Fruit fly (Drosophila melanogaster): ENCODE measurements around the gene Ak3.

DNA sequence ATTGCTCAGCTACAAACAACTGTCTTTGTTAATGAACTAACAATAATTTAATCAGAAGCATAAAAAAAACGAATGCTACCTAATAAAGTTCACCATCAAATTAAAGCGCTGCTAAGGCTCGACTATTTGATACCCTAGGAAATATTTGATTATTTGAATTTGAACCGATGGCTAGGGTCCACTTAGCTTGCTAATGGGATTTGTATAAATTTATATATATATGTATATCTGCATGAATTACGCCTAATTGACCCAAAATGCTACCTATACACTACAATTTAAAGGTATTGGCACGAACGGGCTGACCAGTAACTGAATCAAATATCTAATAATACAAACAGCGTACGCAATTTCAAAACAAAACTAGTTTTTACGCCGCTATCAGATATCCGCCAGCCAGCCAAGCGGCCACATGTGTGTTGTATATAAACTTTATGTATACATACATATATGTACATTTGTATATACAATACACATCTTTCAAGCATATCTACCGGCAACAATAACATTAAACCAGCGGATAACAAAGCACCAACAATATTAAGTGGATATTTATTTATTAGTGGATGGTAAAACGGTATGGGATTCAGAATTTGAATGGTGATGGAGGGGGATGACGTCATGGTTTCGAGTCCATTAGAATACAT is 5.2 kb downstream of the Ak3 start:
- TF ChIP-seq CG13204 (GFP tag; optimal IDR thresholded peaks at IDR 0.05) (no peak), CG15710 (tag; optimal IDR thresholded peaks at IDR 0.05) (no peak), Pif1A (GFP tag; optimal IDR thresholded peaks at IDR 0.05) (no peak), CG17806 (tag; optimal IDR thresholded peaks at IDR 0.05) (no peak), gl (tag; optimal IDR thresholded peaks at IDR 0.05) (no peak), CG8301 (tag; optimal IDR thresholded peaks at IDR 0.05) (no peak), D1 (tag; optimal IDR thresholded peaks at IDR 0.05) (no peak), Pif1B (GFP tag; optimal IDR thresholded peaks at IDR 0.05) (no peak), CG34367 (tag; optimal IDR thresholded peaks at IDR 0.05) (no peak), rn (GFP tag; IDR thresholded peaks at IDR 0.05) (no peak)

Measured in whole organism, pupa.